Fruit fly (Drosophila melanogaster) whole organism, embryonic: ENCODE data around the gene CG34001.
A peak's percentile ranks its signal among the peaks of the same experiment; 100 is the strongest.

Experiments
- ATbp ChIP-seq: fragments of 200-800 bp; sonication (Bioruptor generic); optimal IDR thresholded peaks from 2 replicates; lab custom pipeline; 2017; ENCODE audit warnings: missing biosample characterization, mild to moderate bottlenecking, missing genetic modification characterization, missing genetic modification reagents
- Atf3 ChIP-seq: fragments of 200-800 bp; sonication (Bioruptor generic); optimal IDR thresholded peaks from 3 replicates; lab custom pipeline; 2016; ENCODE audit warnings: missing biosample characterization, missing genetic modification characterization
- B-H1 ChIP-seq: fragments of 200-800 bp; sonication (Bioruptor generic); IDR thresholded peaks from 3 replicates; pipeline ENCODE4 v1.3.6; 2022; ENCODE audit warnings: missing biosample characterization, missing genetic modification characterization
- Blimp-1 ChIP-seq: fragments of 200-800 bp; sonication (Bioruptor generic); optimal IDR thresholded peaks from 3 replicates; lab custom pipeline; 2018; ENCODE audit warnings: missing biosample characterization, missing genetic modification characterization, mild to moderate bottlenecking, moderate library complexity, missing genetic modification reagents
- CG10209 ChIP-seq: fragments of 200-800 bp; sonication (Bioruptor generic); optimal IDR thresholded peaks from 3 replicates; lab custom pipeline; 2017; ENCODE audit warnings: missing biosample characterization, mild to moderate bottlenecking, missing genetic modification characterization, missing genetic modification reagents
- CG10431 ChIP-seq: fragments of 200-800 bp; sonication (Bioruptor generic); optimal IDR thresholded peaks from 3 replicates; lab custom pipeline; 2018; ENCODE audit warnings: missing biosample characterization, mild to moderate bottlenecking, missing genetic modification characterization
- CG11093 ChIP-seq: fragments of 200-800 bp; sonication (Bioruptor generic); IDR thresholded peaks from 3 replicates; pipeline ENCODE4 v1.3.6; 2022; ENCODE audit warnings: missing biosample characterization, missing genetic modification characterization
- CG12769 ChIP-seq: fragments of 200-800 bp; sonication (Bioruptor generic); optimal IDR thresholded peaks from 2 replicates; lab custom pipeline; 2019; ENCODE audit warnings: missing biosample characterization, mild to moderate bottlenecking, missing genetic modification characterization, moderate library complexity
- CG15696 ChIP-seq: fragments of 200-800 bp; sonication (Bioruptor generic); optimal IDR thresholded peaks from 2 replicates; lab custom pipeline; 2019; ENCODE audit warnings: missing biosample characterization, mild to moderate bottlenecking, missing genetic modification characterization, moderate library complexity
- CG1647 ChIP-seq: fragments of 200-800 bp; sonication (Bioruptor generic); optimal IDR thresholded peaks from 3 replicates; lab custom pipeline; 2016; ENCODE audit warnings: missing biosample characterization, missing genetic modification characterization
- CG17912 ChIP-seq: fragments of 200-800 bp; sonication (Bioruptor generic); optimal IDR thresholded peaks from 2 replicates; lab custom pipeline; 2018; ENCODE audit warnings: missing biosample characterization, mild to moderate bottlenecking, missing genetic modification characterization
- CG31365 ChIP-seq: fragments of 200-800 bp; sonication (Bioruptor generic); optimal IDR thresholded peaks from 2 replicates; lab custom pipeline; 2018; ENCODE audit warnings: missing biosample characterization, mild to moderate bottlenecking, missing genetic modification characterization
- CG3838 ChIP-seq: fragments of 200-800 bp; sonication (Bioruptor generic); optimal IDR thresholded peaks from 3 replicates; lab custom pipeline; 2016; ENCODE audit warnings: missing biosample characterization, missing genetic modification characterization
- CG42726 ChIP-seq: fragments of 200-800 bp; sonication (Bioruptor generic); IDR thresholded peaks from 2 replicates; pipeline ENCODE4 v1.3.6; 2022; ENCODE audit warnings: missing biosample characterization, missing genetic modification characterization; ENCODE audit not compliant: partially characterized antibody
- CG4360 ChIP-seq: fragments of 200-800 bp; sonication (Bioruptor generic); IDR thresholded peaks from 2 replicates; pipeline ENCODE4 v1.3.6; 2022; ENCODE audit warnings: missing biosample characterization, missing genetic modification characterization
- CG4707 ChIP-seq: fragments of 200-800 bp; sonication (Bioruptor generic); optimal IDR thresholded peaks from 2 replicates; lab custom pipeline; 2018; ENCODE audit warnings: missing biosample characterization, mild to moderate bottlenecking, missing genetic modification characterization, moderate library complexity
- CG6175 ChIP-seq: fragments of 200-800 bp; sonication (Bioruptor generic); IDR thresholded peaks from 3 replicates; pipeline ENCODE4 v1.3.6; 2022; ENCODE audit warnings: missing biosample characterization, missing genetic modification characterization
- CG6683 ChIP-seq: fragments of 200-800 bp; sonication (Bioruptor generic); optimal IDR thresholded peaks from 2 replicates; lab custom pipeline; 2017; ENCODE audit warnings: missing biosample characterization, mild to moderate bottlenecking, missing genetic modification characterization, missing genetic modification reagents
- CG6854 ChIP-seq: fragments of 200-800 bp; sonication (Bioruptor generic); optimal IDR thresholded peaks from 3 replicates; lab custom pipeline; 2017; ENCODE audit warnings: missing biosample characterization, mild to moderate bottlenecking, missing genetic modification characterization
- CG7987 ChIP-seq: fragments of 200-800 bp; sonication (Bioruptor generic); optimal IDR thresholded peaks from 2 replicates; lab custom pipeline; 2018; ENCODE audit warnings: missing biosample characterization, mild to moderate bottlenecking, missing genetic modification characterization, moderate library complexity
- CG8089 ChIP-seq: fragments of 200-800 bp; sonication (Bioruptor generic); optimal IDR thresholded peaks from 3 replicates; lab custom pipeline; 2016; ENCODE audit warnings: missing biosample characterization, missing genetic modification characterization
- CG8388 ChIP-seq: fragments of 200-800 bp; sonication (Bioruptor generic); optimal IDR thresholded peaks from 2 replicates; lab custom pipeline; 2019; ENCODE audit warnings: missing biosample characterization, mild to moderate bottlenecking, missing genetic modification characterization, moderate library complexity
- CG8765 ChIP-seq: fragments of 200-800 bp; sonication (Bioruptor generic); IDR thresholded peaks from 2 replicates; pipeline ENCODE4 v1.3.6; 2022; ENCODE audit warnings: missing biosample characterization, missing genetic modification characterization
- Deaf1 ChIP-seq: fragments of 200-800 bp; optimal IDR thresholded peaks from 3 replicates; lab custom pipeline; 2019; ENCODE audit warnings: missing biosample characterization, mild to moderate bottlenecking, missing genetic modification characterization, moderate library complexity
- Drgx ChIP-seq: fragments of 200-800 bp; sonication (Bioruptor generic); IDR thresholded peaks from 2 replicates; pipeline ENCODE4 v1.3.6; 2022; ENCODE audit warnings: missing biosample characterization, missing genetic modification characterization
- H2.0 ChIP-seq: fragments of 200-800 bp; sonication (Bioruptor generic); IDR thresholded peaks from 2 replicates; pipeline ENCODE4 v1.3.6; 2022; ENCODE audit warnings: missing biosample characterization, missing genetic modification characterization
- MTF-1 ChIP-seq: fragments of 200-800 bp; sonication (Bioruptor generic); optimal IDR thresholded peaks from 2 replicates; lab custom pipeline; 2018; ENCODE audit warnings: missing biosample characterization, mild to moderate bottlenecking, missing genetic modification characterization, borderline replicate concordance
- Mes4 ChIP-seq: fragments of 200-800 bp; sonication (Bioruptor generic); optimal IDR thresholded peaks from 2 replicates; lab custom pipeline; 2016; ENCODE audit warnings: missing biosample characterization, missing genetic modification characterization
- NFAT ChIP-seq: fragments of 200-800 bp; sonication (Bioruptor generic); IDR thresholded peaks from 2 replicates; pipeline ENCODE4 v1.3.6; 2022; ENCODE audit warnings: missing biosample characterization, missing genetic modification characterization
- NK7.1 ChIP-seq: fragments of 200-800 bp; sonication (Bioruptor generic); optimal IDR thresholded peaks from 3 replicates; lab custom pipeline; 2016; ENCODE audit warnings: missing biosample characterization, missing genetic modification characterization
- Nf-YA ChIP-seq: fragments of 200-800 bp; sonication (Bioruptor generic); IDR thresholded peaks from 2 replicates; pipeline ENCODE4 v1.3.6; 2022; ENCODE audit warnings: missing biosample characterization, missing genetic modification characterization
- Oaz ChIP-seq: fragments of 200-800 bp; sonication (Bioruptor generic); IDR thresholded peaks from 2 replicates; pipeline ENCODE4 v1.3.6; 2022; ENCODE audit warnings: missing biosample characterization, missing genetic modification characterization
- Pdp1 ChIP-seq, 2 experiments: fragments of 200-800 bp; sonication (Bioruptor generic); optimal IDR thresholded peaks; 3 replicates each; lab custom pipeline; 2016; ENCODE audit warnings: missing biosample characterization in 2 of 2, missing genetic modification characterization in 2 of 2, mild to moderate bottlenecking in 1 of 2, moderate library complexity in 1 of 2
- YL-1 ChIP-seq: fragments of 200-800 bp; sonication (Bioruptor generic); optimal IDR thresholded peaks from 3 replicates; lab custom pipeline; 2017; ENCODE audit warnings: missing biosample characterization, mild to moderate bottlenecking, missing genetic modification characterization
- aop ChIP-seq: fragments of 200-800 bp; sonication (Bioruptor generic); IDR thresholded peaks from 2 replicates; pipeline ENCODE4 v1.3.6; 2022; ENCODE audit warnings: missing biosample characterization, missing genetic modification characterization
- btn ChIP-seq: fragments of 200-800 bp; sonication (Bioruptor generic); optimal IDR thresholded peaks from 2 replicates; lab custom pipeline; 2016; ENCODE audit warnings: missing biosample characterization, missing genetic modification characterization
- cad ChIP-seq: fragments of >200 bp; optimal IDR thresholded peaks from 2 replicates; lab custom pipeline; 2017; ENCODE audit warnings: missing biosample characterization, missing genetic modification characterization
- dan ChIP-seq: fragments of 200-800 bp; sonication (Bioruptor generic); IDR thresholded peaks from 2 replicates; pipeline ENCODE4 v1.3.6; 2022; ENCODE audit warnings: missing biosample characterization, missing genetic modification characterization
- dmrt99B ChIP-seq: fragments of 200-800 bp; sonication (Bioruptor generic); optimal IDR thresholded peaks from 2 replicates; lab custom pipeline; 2018; ENCODE audit warnings: missing biosample characterization, mild to moderate bottlenecking, missing genetic modification characterization, moderate library complexity
- eyg ChIP-seq: fragments of 200-800 bp; sonication (Bioruptor generic); optimal IDR thresholded peaks from 3 replicates; lab custom pipeline; 2016; ENCODE audit warnings: missing biosample characterization, missing genetic modification characterization
- fd102C ChIP-seq: fragments of 200-800 bp; sonication (Bioruptor generic); optimal IDR thresholded peaks from 2 replicates; lab custom pipeline; 2018; ENCODE audit warnings: missing biosample characterization, mild to moderate bottlenecking, missing genetic modification characterization, moderate library complexity
- fu2 ChIP-seq: fragments of 200-800 bp; sonication (Bioruptor generic); optimal IDR thresholded peaks from 2 replicates; lab custom pipeline; 2016; ENCODE audit warnings: missing biosample characterization, missing genetic modification characterization
- gcm ChIP-seq: fragments of 200-800 bp; sonication (Bioruptor generic); optimal IDR thresholded peaks from 2 replicates; lab custom pipeline; 2019; ENCODE audit warnings: missing biosample characterization, mild to moderate bottlenecking, missing genetic modification characterization, moderate library complexity
- h ChIP-seq: fragments of >200 bp; optimal IDR thresholded peaks from 2 replicates; lab custom pipeline; 2017
- repo ChIP-seq: fragments of 200-800 bp; sonication (Bioruptor generic); optimal IDR thresholded peaks from 2 replicates; lab custom pipeline; 2016; ENCODE audit warnings: missing biosample characterization, missing genetic modification characterization
- scrt ChIP-seq: fragments of 200-800 bp; sonication (Bioruptor generic); optimal IDR thresholded peaks from 2 replicates; lab custom pipeline; 2018; ENCODE audit warnings: missing biosample characterization, mild to moderate bottlenecking, missing genetic modification characterization, moderate library complexity
- slou ChIP-seq: fragments of 200-800 bp; sonication (Bioruptor generic); optimal IDR thresholded peaks from 3 replicates; lab custom pipeline; 2016; ENCODE audit warnings: missing biosample characterization, missing genetic modification characterization
- so ChIP-seq: fragments of 200-800 bp; sonication (Bioruptor generic); IDR thresholded peaks from 3 replicates; pipeline ENCODE4 v1.3.6; 2022; ENCODE audit warnings: missing biosample characterization, missing genetic modification characterization
- ssp ChIP-seq: fragments of 200-800 bp; sonication (Bioruptor generic); IDR thresholded peaks from 2 replicates; pipeline ENCODE4 v1.3.6; 2022; ENCODE audit warnings: missing biosample characterization, missing genetic modification characterization
- wek ChIP-seq: fragments of 200-800 bp; sonication (Bioruptor generic); optimal IDR thresholded peaks from 3 replicates; lab custom pipeline; 2018; ENCODE audit warnings: missing biosample characterization, mild to moderate bottlenecking, missing genetic modification characterization, moderate library complexity

The CG34001 gene

DNA sequence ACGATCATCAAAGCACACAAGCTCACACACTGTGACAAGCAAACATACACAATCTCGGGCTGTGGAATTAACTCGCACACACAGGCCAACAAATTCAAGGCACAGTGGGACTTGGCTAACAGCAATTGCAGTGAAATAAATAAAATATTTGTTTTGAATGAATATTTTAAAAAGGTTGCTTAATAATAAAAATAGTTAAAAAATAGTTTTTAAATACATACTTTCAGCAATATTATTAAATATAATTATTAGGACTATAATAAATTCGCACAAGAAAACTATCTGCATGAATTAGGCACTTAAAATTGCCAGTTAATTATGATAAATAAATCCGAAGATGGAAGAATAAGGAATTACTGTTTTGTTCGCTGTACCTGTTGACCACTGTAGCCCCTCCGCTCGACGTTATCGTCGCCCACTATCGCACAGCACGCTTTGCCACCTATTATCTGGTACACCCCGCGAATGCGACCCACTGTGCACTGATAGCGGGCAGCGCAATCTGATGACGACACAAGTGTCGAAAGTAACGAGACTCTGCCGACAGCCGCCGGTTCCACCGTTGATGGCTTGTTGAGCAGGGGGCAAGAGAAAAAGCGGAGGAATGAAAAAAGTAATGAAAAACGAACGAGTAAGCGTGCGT, 52.0 kb downstream of the CG34001 start (continued):
- TF ChIP-seq CG1647 (GFP tag; lab: Kevin White, UChicago) (peak; percentile 69), btn (peak; percentile 46), CG6683 (GFP tag; lab: Kevin White, UChicago) (peak; percentile 98), repo (GFP tag; lab: Kevin White, UChicago) (peak; percentile 40), Mes4 (GFP tag; lab: Kevin White, UChicago) (peak; percentile 84), eyg (GFP tag; lab: Kevin White, UChicago) (peak; percentile 39), CG6175 (GFP tag; lab: Robert Waterston, UW) (peak; percentile 96), scrt (peak; percentile 94), dan (GFP tag; lab: Robert Waterston, UW) (no peak; the same call in 1 of the 2 replicates), h (lab: Kevin White, UChicago) (no peak), CG8388 (GFP tag; lab: Kevin White, UChicago) (peak; percentile 97), wek (GFP tag; lab: Kevin White, UChicago) (peak; percentile 66), Oaz (GFP tag; lab: Robert Waterston, UW) (peak; percentile 93), YL-1 (GFP tag; lab: Kevin White, UChicago) (peak; percentile 95), Nf-YA (peak; percentile 94), CG10209 (GFP tag; lab: Kevin White, UChicago) (peak; percentile 99), NK7.1 (peak; percentile 3), ssp (GFP tag; lab: Robert Waterston, UW) (peak; percentile 90), CG12769 (peak; percentile 80), dmrt99B (tag; lab: Kevin White, UChicago) (peak; percentile 99), Pdp1 (GFP tag; optimal IDR thresholded peaks at IDR 0.05; lab: Kevin White, UChicago) (peak; percentile 69 to 86), CG10431 (GFP tag; lab: Kevin White, UChicago) (peak; percentile 95), gcm (peak; percentile 97), CG6854 (peak; percentile 98), NFAT (peak; percentile 86), MTF-1 (GFP tag; lab: Kevin White, UChicago) (peak; percentile 84), CG17912 (GFP tag; lab: Kevin White, UChicago) (peak; percentile 54), slou (peak; percentile 93), CG31365 (tag; lab: Kevin White, UChicago) (peak; percentile 46), CG3838 (peak; percentile 88), fu2 (peak; percentile 76), Drgx (GFP tag; lab: Robert Waterston, UW) (peak; percentile 95), H2.0 (peak; percentile 95), CG42726 (GFP tag; lab: Robert Waterston, UW) (no peak), CG15696 (tag; lab: Kevin White, UChicago) (peak; percentile 92), B-H1 (peak; percentile 94), Atf3 (GFP tag; lab: Kevin White, UChicago) (peak; percentile 77), CG8089 (peak; percentile 71), Deaf1 (tag; lab: Kevin White, UChicago) (peak; percentile 89), CG11093 (GFP tag; lab: Robert Waterston, UW) (peak; percentile 98), fd102C (GFP tag; lab: Kevin White, UChicago) (no peak), ATbp (peak; percentile 96), aop (GFP tag; lab: Robert Waterston, UW) (peak; percentile 56; the same call in 1 of the 2 replicates), CG4707 (GFP tag; lab: Kevin White, UChicago) (peak; percentile 97), Blimp-1 (GFP tag; lab: Kevin White, UChicago) (peak; percentile 96), CG7987 (GFP tag; lab: Kevin White, UChicago) (peak; percentile 79), CG8765 (GFP tag; lab: Robert Waterston, UW) (peak; percentile 84), so (GFP tag; lab: Robert Waterston, UW) (peak; percentile 98), CG4360 (peak; percentile 68), cad (no peak)
